Worm (Caenorhabditis elegans) whole organism, L2 larva: ENCODE results near the gene F36H12.4.
"Not testable (repeated sequence)": the region's sequence is repeated elsewhere in the genome, so short reads cannot be mapped to it uniquely, and the experiment has no call there.

Experiments
- ama-1 ChIP-seq: fragments of 150-350 bp; optimal IDR thresholded peaks from 2 replicates; lab custom pipeline; 2018; ENCODE audit warnings: inconsistent platforms
- mab-5 ChIP-seq: fragments of 150-350 bp; optimal IDR thresholded peaks from 2 replicates; lab custom pipeline; 2014; ENCODE audit warnings: missing biosample characterization, missing genetic modification characterization
- nhr-25 ChIP-seq: fragments of 150-350 bp; sonication (generic microtip); optimal IDR thresholded peaks from 3 replicates; lab custom pipeline; 2014; ENCODE audit warnings: missing biosample characterization, missing genetic modification characterization
- unc-62 ChIP-seq: fragments of 150-350 bp; optimal IDR thresholded peaks from 2 replicates; lab custom pipeline; 2014; ENCODE audit warnings: missing biosample characterization, missing genetic modification reagents, missing genetic modification characterization

DNA sequence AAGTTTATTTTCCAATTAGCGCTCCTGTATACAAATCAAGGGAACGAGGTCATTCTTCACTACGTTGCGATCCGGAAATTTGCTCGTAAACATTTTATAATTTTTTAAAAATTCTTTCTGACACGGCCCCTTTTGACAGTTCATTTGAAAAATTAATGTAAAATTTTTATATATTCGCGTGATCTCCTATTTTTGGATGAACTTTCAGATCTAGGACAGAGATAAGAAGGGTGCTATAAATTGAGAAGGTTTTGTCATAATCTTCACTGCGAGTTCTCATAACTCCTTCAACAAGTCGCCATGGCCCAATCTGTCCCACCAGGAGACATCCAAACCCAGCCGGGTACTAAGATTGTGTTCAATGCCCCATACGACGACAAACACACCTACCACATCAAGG is 8.6 kb upstream of the F36H12.4 start, which contains the start of gene msp-19:
- not testable (repeated sequence) for TF ChIP-seq unc-62 (GFP tag; lab: Kevin White, UChicago); nhr-25 (tag; lab: Kevin White, UChicago); mab-5; ama-1 (lab: Kevin White, UChicago)
